Fruit fly (Drosophila melanogaster): ENCODE measurements around the gene CG10591.

CG10591 gene

DNA sequence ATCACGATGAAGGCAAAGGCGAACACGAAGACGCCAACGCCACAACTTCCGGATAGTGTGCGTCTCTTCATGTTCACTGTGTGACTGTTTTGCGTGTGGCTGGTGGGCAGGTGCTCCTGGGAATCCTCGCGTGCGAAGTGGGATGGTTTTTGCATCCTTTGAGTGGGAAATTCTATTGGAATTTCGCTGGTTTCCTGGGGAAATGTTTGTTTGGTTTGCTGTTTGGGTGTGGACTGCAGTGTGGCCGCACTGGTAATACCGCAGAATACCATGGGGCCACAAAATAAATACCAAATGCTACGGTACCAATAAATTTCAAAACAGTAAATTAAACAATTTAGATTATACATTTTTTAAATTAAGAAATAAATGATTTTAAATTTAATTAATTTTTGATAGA is 38.2 kb downstream of the CG10591 start, which contains the start of gene sinu:
TSS of gene sinu (minus strand) at position 258 of the 400 bp plus-strand sequence.
- TF ChIP-seq CG12605 (GFP tag; IDR thresholded peaks at IDR 0.05), result no peak
- no peak for TF ChIP-seq CG9948 (tag; optimal IDR thresholded peaks at IDR 0.05)
- no peak for TF ChIP-seq CG4496 (GFP tag; IDR thresholded peaks at IDR 0.05)
- no peak for TF ChIP-seq CG15710 (tag; optimal IDR thresholded peaks at IDR 0.05)
- TF ChIP-seq EcR (GFP tag; optimal IDR thresholded peaks at IDR 0.05), result no peak
- TF ChIP-seq Ets98B (GFP tag; IDR thresholded peaks at IDR 0.05), result no peak
- TF ChIP-seq Pif1B (GFP tag; optimal IDR thresholded peaks at IDR 0.05), result no peak
- TF ChIP-seq CG13204 (GFP tag; optimal IDR thresholded peaks at IDR 0.05), result no peak
- TF ChIP-seq D1 (tag; optimal IDR thresholded peaks at IDR 0.05), result no peak
- TF ChIP-seq rn (GFP tag; IDR thresholded peaks at IDR 0.05), result no peak
- TF ChIP-seq CG8159 (tag; optimal IDR thresholded peaks at IDR 0.05), result no peak
- no peak for TF ChIP-seq CG8301 (tag; optimal IDR thresholded peaks at IDR 0.05)
- no peak for TF ChIP-seq CG17806 (tag; optimal IDR thresholded peaks at IDR 0.05)
- no peak for TF ChIP-seq Snoo (tag; optimal IDR thresholded peaks at IDR 0.05)
- no peak for TF ChIP-seq fd96Ca (GFP tag; IDR thresholded peaks at IDR 0.05)
- no peak for TF ChIP-seq Pif1A (GFP tag; optimal IDR thresholded peaks at IDR 0.05)

DNA sequence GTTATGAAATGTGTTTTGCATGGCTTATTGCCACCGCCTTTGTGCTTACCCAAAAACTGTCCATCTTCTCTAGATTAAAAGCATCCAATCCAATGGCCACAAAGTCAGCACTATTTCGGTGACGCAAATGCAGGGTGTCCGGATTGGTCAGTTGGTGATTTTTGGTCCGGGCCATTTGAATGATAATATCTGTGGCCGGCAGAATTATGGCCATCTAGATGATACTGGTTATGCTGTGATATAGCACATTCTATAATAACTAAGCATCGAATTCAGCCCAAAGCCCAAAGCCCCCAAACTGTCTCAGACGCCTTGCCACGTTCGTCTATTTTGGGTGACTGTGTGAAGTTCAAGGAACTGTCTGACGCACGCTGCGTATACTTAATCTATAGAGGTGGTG is 43.3 kb downstream of the CG10591 start:
- no peak for TF ChIP-seq CG15710 (tag; optimal IDR thresholded peaks at IDR 0.05)
- TF ChIP-seq EcR (GFP tag; optimal IDR thresholded peaks at IDR 0.05), result no peak
- no peak for TF ChIP-seq CG10348 (GFP tag; IDR thresholded peaks at IDR 0.05)
- TF ChIP-seq gl (tag; optimal IDR thresholded peaks at IDR 0.05), result no peak
- no peak for TF ChIP-seq CG8301 (tag; optimal IDR thresholded peaks at IDR 0.05)
- no peak for TF ChIP-seq CG12605 (GFP tag; IDR thresholded peaks at IDR 0.05)
- TF ChIP-seq CG9948 (tag; optimal IDR thresholded peaks at IDR 0.05), result no peak
- no peak for TF ChIP-seq CG34367 (tag; optimal IDR thresholded peaks at IDR 0.05)
- TF ChIP-seq D1 (tag; optimal IDR thresholded peaks at IDR 0.05), result no peak
- TF ChIP-seq CG13204 (GFP tag; optimal IDR thresholded peaks at IDR 0.05), result no peak
- no peak for TF ChIP-seq CG32121 (GFP tag; IDR thresholded peaks at IDR 0.05)
- TF ChIP-seq CG4496 (GFP tag; IDR thresholded peaks at IDR 0.05), result no peak
- no peak for TF ChIP-seq fd96Ca (GFP tag; IDR thresholded peaks at IDR 0.05)
- TF ChIP-seq CG8159 (tag; optimal IDR thresholded peaks at IDR 0.05), result no peak
- no peak for TF ChIP-seq Snoo (tag; optimal IDR thresholded peaks at IDR 0.05)
- no peak for TF ChIP-seq CG14655 (GFP tag; optimal IDR thresholded peaks at IDR 0.05)
- no peak for TF ChIP-seq rn (GFP tag; IDR thresholded peaks at IDR 0.05)

- no peak; the same call in 1 of the 2 replicates for TF ChIP-seq CG32121 (GFP tag; IDR thresholded peaks at IDR 0.05)
- no peak for TF ChIP-seq CG14655 (GFP tag; optimal IDR thresholded peaks at IDR 0.05)
- TF ChIP-seq Ets98B (GFP tag; IDR thresholded peaks at IDR 0.05), result no peak
- no peak for TF ChIP-seq CG8301 (tag; optimal IDR thresholded peaks at IDR 0.05)
- no peak for TF ChIP-seq CG12605 (GFP tag; IDR thresholded peaks at IDR 0.05)
- no peak for TF ChIP-seq CG13204 (GFP tag; optimal IDR thresholded peaks at IDR 0.05)
- TF ChIP-seq CG15710 (tag; optimal IDR thresholded peaks at IDR 0.05), result peak; percentile 48
- TF ChIP-seq CG34367 (tag; optimal IDR thresholded peaks at IDR 0.05), result peak; percentile 1
- TF ChIP-seq CG9948 (tag; optimal IDR thresholded peaks at IDR 0.05), result peak; percentile 27
- no peak for TF ChIP-seq rn (GFP tag; IDR thresholded peaks at IDR 0.05)
- peak; percentile 38 for TF ChIP-seq CG17806 (tag; optimal IDR thresholded peaks at IDR 0.05)
- TF ChIP-seq Pif1A (GFP tag; optimal IDR thresholded peaks at IDR 0.05), result no peak
- TF ChIP-seq EcR (GFP tag; optimal IDR thresholded peaks at IDR 0.05), result no peak
- TF ChIP-seq Snoo (tag; optimal IDR thresholded peaks at IDR 0.05), result peak; percentile 54
- TF ChIP-seq D1 (tag; optimal IDR thresholded peaks at IDR 0.05), result no peak
- TF ChIP-seq CG8159 (tag; optimal IDR thresholded peaks at IDR 0.05), result no peak
- TF ChIP-seq CG10348 (GFP tag; IDR thresholded peaks at IDR 0.05), result no peak
- 0 out of 3 replicates have a peak, but pooled peaks have one; percentile 55 for TF ChIP-seq CG4496 (GFP tag; IDR thresholded peaks at IDR 0.05)
- TF ChIP-seq fd96Ca (GFP tag; IDR thresholded peaks at IDR 0.05), result no peak
- no peak for TF ChIP-seq gl (tag; optimal IDR thresholded peaks at IDR 0.05)
- TF ChIP-seq Pif1B (GFP tag; optimal IDR thresholded peaks at IDR 0.05), result peak; percentile 56
Measured at dm6 chr3L:5554377-5554776, 45.1 kb downstream of the CG10591 start.

DNA sequence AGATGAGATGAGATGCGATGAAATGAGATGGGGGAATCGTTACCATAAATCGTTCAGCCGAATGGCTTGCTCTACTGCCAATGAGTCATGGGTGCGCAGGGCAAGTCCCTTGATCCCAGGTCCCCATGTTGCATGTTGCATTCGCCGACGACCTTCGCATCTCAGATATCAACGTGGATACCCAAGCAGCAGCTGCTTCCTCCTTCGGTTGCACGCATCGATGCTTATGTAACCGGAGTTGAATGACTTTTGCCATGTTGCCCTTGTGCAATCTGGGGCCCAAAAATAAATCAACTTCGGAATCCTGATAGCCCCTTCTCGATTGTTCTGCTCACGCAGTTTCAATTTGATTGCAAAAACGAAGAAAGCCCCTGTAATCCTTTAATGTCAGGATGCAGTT is 45.8 kb downstream of the CG10591 start:
- TF ChIP-seq Snoo (tag; optimal IDR thresholded peaks at IDR 0.05) (no peak), EcR (GFP tag; optimal IDR thresholded peaks at IDR 0.05) (peak; percentile 97), D1 (tag; optimal IDR thresholded peaks at IDR 0.05) (no peak), CG10348 (GFP tag; IDR thresholded peaks at IDR 0.05) (no peak)

DNA sequence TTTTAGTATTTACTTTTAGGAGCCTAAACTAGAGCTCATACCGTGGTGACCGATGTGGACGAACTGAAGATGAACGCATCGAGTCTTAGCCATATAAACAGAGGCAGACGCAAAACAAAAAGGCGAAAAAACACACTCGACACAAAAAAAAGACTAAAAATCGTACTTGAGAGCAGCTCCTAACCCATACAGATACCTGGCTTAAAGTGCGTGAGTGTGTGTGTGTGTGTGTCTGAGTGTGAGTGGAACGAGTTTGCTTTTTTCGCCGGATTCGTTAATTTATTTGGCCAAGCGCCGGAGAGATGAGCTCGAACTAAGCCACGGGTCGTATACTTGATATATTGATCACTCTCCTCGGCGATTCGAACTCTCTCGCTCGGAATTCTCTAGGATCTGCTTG is 48.4 kb downstream of the CG10591 start, which contains the start of gene frm:
TSS of gene frm (minus strand) at position 73 of the 400 bp plus-strand sequence.
- TF ChIP-seq CG8159 (tag; optimal IDR thresholded peaks at IDR 0.05) (peak; percentile 35), CG8301 (tag; optimal IDR thresholded peaks at IDR 0.05) (no peak), CG14655 (GFP tag; optimal IDR thresholded peaks at IDR 0.05) (no peak), Snoo (tag; optimal IDR thresholded peaks at IDR 0.05) (peak; percentile 41), CG32121 (GFP tag; IDR thresholded peaks at IDR 0.05) (no peak), CG12605 (GFP tag; IDR thresholded peaks at IDR 0.05) (no peak; the same call in 1 of the 2 replicates), fd96Ca (GFP tag; IDR thresholded peaks at IDR 0.05) (0 out of 3 replicates have a peak, but pooled peaks have one; percentile 23), EcR (GFP tag; optimal IDR thresholded peaks at IDR 0.05) (peak; percentile 61), CG10348 (GFP tag; IDR thresholded peaks at IDR 0.05) (no peak), gl (tag; optimal IDR thresholded peaks at IDR 0.05) (peak; percentile 81), CG34367 (tag; optimal IDR thresholded peaks at IDR 0.05) (peak; percentile 44), Pif1B (GFP tag; optimal IDR thresholded peaks at IDR 0.05) (peak; percentile 34), D1 (tag; optimal IDR thresholded peaks at IDR 0.05) (no peak), CG9948 (tag; optimal IDR thresholded peaks at IDR 0.05) (no peak), CG15710 (tag; optimal IDR thresholded peaks at IDR 0.05) (peak; percentile 39), Ets98B (GFP tag; IDR thresholded peaks at IDR 0.05) (no peak), CG4496 (GFP tag; IDR thresholded peaks at IDR 0.05) (no peak), CG13204 (GFP tag; optimal IDR thresholded peaks at IDR 0.05) (peak; percentile 52), Pif1A (GFP tag; optimal IDR thresholded peaks at IDR 0.05) (peak; percentile 21), rn (GFP tag; IDR thresholded peaks at IDR 0.05) (no peak), CG17806 (tag; optimal IDR thresholded peaks at IDR 0.05) (peak; percentile 23)

Data from whole organism, pupa.